Fruit fly (Drosophila melanogaster): ENCODE measurements around the gene loco.
A peak's percentile ranks its signal among the peaks of the same experiment; 100 is the strongest.

loco gene

DNA sequence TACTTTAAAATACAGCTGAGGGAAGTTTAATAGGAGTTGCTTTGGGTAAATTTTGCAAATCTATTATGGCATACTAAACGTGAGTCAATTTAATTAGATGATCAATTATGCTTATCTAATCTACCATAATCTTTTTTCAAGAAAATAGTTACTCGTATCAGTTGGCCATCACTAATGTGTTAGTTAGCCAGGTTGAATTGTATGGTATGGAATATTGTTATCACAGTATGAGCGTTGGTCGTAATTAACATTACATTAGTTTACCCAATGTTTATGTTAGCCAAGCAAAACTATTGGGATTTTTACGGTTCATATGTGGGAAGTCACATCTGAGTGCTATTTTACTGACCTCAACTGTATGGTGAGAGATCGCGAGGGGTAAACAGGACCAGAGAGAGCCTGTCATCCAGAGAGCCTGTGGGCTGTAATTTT is 34.4 kb upstream of the loco start (continued):
- TF ChIP-seq CG12659 (GFP tag; optimal IDR thresholded peaks at IDR 0.05) (peak; percentile 47), pita (GFP tag; optimal IDR thresholded peaks at IDR 0.05) (no peak), Med (GFP tag) (peak; percentile 81), CG5953 (GFP tag; IDR thresholded peaks at IDR 0.05) (no peak), zfh2 (GFP tag; optimal IDR thresholded peaks at IDR 0.05) (no peak), sens-2 (GFP tag; IDR thresholded peaks at IDR 0.05) (peak; percentile 58; the same call in 1 of the 2 replicates), wdn (GFP tag; IDR thresholded peaks at IDR 0.05) (no peak), CG2199 (GFP tag; IDR thresholded peaks at IDR 0.05) (no peak), hbn (GFP tag; IDR thresholded peaks at IDR 0.05; ENCODE audit: partially characterized antibody) (no peak), Nf-YB (GFP tag; optimal IDR thresholded peaks at IDR 0.05) (peak; percentile 63), hth (optimal IDR thresholded peaks at IDR 0.05) (no peak), Jarid2 (GFP tag; optimal IDR thresholded peaks at IDR 0.05) (peak; percentile 5), CG10147 (GFP tag; optimal IDR thresholded peaks at IDR 0.05) (peak; percentile 55), CG8944 (GFP tag; optimal IDR thresholded peaks at IDR 0.05) (peak; percentile 68), E2f2 (GFP tag; IDR thresholded peaks at IDR 0.05) (no peak), toy (GFP tag; IDR thresholded peaks at IDR 0.05) (no peak), CG13775 (GFP tag; optimal IDR thresholded peaks at IDR 0.05) (peak; percentile 88), en (GFP tag; optimal IDR thresholded peaks at IDR 0.05) (peak; percentile 64), CkIIα-i1 (GFP tag; IDR thresholded peaks at IDR 0.05) (no peak), cas (GFP tag; IDR thresholded peaks at IDR 0.05) (no peak), CG12942 (GFP tag; optimal IDR thresholded peaks at IDR 0.05) (peak; percentile 54), CG1832 (GFP tag; optimal IDR thresholded peaks at IDR 0.05) (no peak), Trl (optimal IDR thresholded peaks at IDR 0.05) (peak in 1 of 2 experiments; percentile 73), Trl (GFP tag; optimal IDR thresholded peaks at IDR 0.05) (peak; percentile 57), Sox102F (GFP tag; optimal IDR thresholded peaks at IDR 0.05) (peak; percentile 44), bbx (GFP tag; IDR thresholded peaks at IDR 0.05; ENCODE audit: partially characterized antibody) (no peak), kah (GFP tag; optimal IDR thresholded peaks at IDR 0.05) (no peak), CG14050 (GFP tag; IDR thresholded peaks at IDR 0.05) (no peak), Oli (tag; optimal IDR thresholded peaks at IDR 0.05) (peak; percentile 77), Aef1 (GFP tag; IDR thresholded peaks at IDR 0.05) (no peak), mirr (GFP tag; optimal IDR thresholded peaks at IDR 0.05) (no peak), ara (GFP tag; IDR thresholded peaks at IDR 0.05) (0 out of 2 replicates have a peak, but pooled peaks have one; percentile 23), so (GFP tag; IDR thresholded peaks at IDR 0.05) (no peak), Fer2 (tag; optimal IDR thresholded peaks at IDR 0.05) (no peak), cwo (GFP tag; optimal IDR thresholded peaks at IDR 0.05) (peak; percentile 55), CG9797 (GFP tag; optimal IDR thresholded peaks at IDR 0.05) (no peak), CG3995 (GFP tag; optimal IDR thresholded peaks at IDR 0.05) (peak; percentile 18), tio (GFP tag; optimal IDR thresholded peaks at IDR 0.05) (peak; percentile 85), CG7786 (GFP tag; optimal IDR thresholded peaks at IDR 0.05) (peak; percentile 80), CG2116 (GFP tag; optimal IDR thresholded peaks at IDR 0.05) (peak; percentile 42), jing (GFP tag; optimal IDR thresholded peaks at IDR 0.05) (no peak), CG8359 (GFP tag; optimal IDR thresholded peaks at IDR 0.05; ENCODE audit: borderline replicate concordance) (peak; percentile 68), al (GFP tag; IDR thresholded peaks at IDR 0.05) (no peak), Dp (GFP tag; optimal IDR thresholded peaks at IDR 0.05) (no peak), pb (GFP tag; optimal IDR thresholded peaks at IDR 0.05) (peak; percentile 72), CG14965 (GFP tag; optimal IDR thresholded peaks at IDR 0.05; ENCODE audit: borderline replicate concordance) (no peak), gcm (GFP tag; optimal IDR thresholded peaks at IDR 0.05) (peak; percentile 80), chn (GFP tag; optimal IDR thresholded peaks at IDR 0.05) (peak; percentile 84), Lhr (GFP tag; optimal IDR thresholded peaks at IDR 0.05) (no peak), CG7745 (tag; optimal IDR thresholded peaks at IDR 0.05) (no peak), CG3726 (GFP tag; IDR thresholded peaks at IDR 0.05) (no peak)
